Worm (Caenorhabditis elegans) whole organism, L1 larva: ENCODE data around the gene sodh-2.

Experiments
- C16A3.4 ChIP-seq: fragments of 150-350 bp; optimal IDR thresholded peaks from 2 replicates; lab custom pipeline; 2014; ENCODE audit warnings: missing biosample characterization, missing genetic modification characterization
- lin-39 ChIP-seq: fragments of 150-350 bp; optimal IDR thresholded peaks from 2 replicates; lab custom pipeline; 2014; ENCODE audit warnings: missing biosample characterization, missing genetic modification reagents, missing genetic modification characterization
- nhr-12 ChIP-seq: sonication (generic microtip); optimal IDR thresholded peaks from 2 replicates; lab custom pipeline; 2017; ENCODE audit warnings: missing biosample characterization, missing genetic modification characterization

- TF ChIP-seq lin-39 (tag; lab: Kevin White, UChicago) (no peak), C16A3.4 (tag; lab: Kevin White, UChicago) (no peak), nhr-12 (tag; lab: Kevin White, UChicago) (no peak)
Observed at ce11 chrV:11927346-11927745, 36.3 kb upstream of the sodh-2 start, which contains the start of gene osm-6.
